Worm (Caenorhabditis elegans) whole organism, young adult: ENCODE data around the gene dve-1.

Experiments
- B0019.2 ChIP-seq: fragments of 200-800 bp; sonication (Bioruptor generic); conservative IDR thresholded peaks from 2 replicates; pipeline ENCODE4 v1.3.6; 2022; ENCODE audit warnings: missing genetic modification reagents, missing genetic modification characterization, missing compliant biosample characterization
- B0035.1 ChIP-seq: sonication (generic microtip); optimal IDR thresholded peaks from 2 replicates; lab custom pipeline; 2016; ENCODE audit warnings: missing genetic modification characterization, mild to moderate bottlenecking, missing compliant biosample characterization, missing genotype, missing genetic modification reagents
- B0261.1 ChIP-seq: sonication (generic microtip); optimal IDR thresholded peaks from 2 replicates; lab custom pipeline; 2016; ENCODE audit warnings: mild to moderate bottlenecking, missing genetic modification characterization, moderate library complexity, missing compliant biosample characterization
- C06A6.2 ChIP-seq: fragments of 200-800 bp; sonication (Bioruptor generic); conservative IDR thresholded peaks from 2 replicates; pipeline ENCODE4 v1.3.6; 2022; ENCODE audit warnings: missing genetic modification characterization, missing compliant biosample characterization
- D2030.7 ChIP-seq: fragments of 200-800 bp; sonication (Bioruptor generic); IDR thresholded peaks from 2 replicates; pipeline ENCODE4 v1.3.6; 2022; ENCODE audit warnings: missing genetic modification reagents, missing genetic modification characterization, missing compliant biosample characterization
- F37B4.10 ChIP-seq: fragments of 200-800 bp; sonication (Bioruptor generic); IDR thresholded peaks from 2 replicates; pipeline ENCODE4 v1.3.6; 2022; ENCODE audit warnings: missing genetic modification characterization, missing compliant biosample characterization
- F49E8.2 ChIP-seq: sonication (generic microtip); optimal IDR thresholded peaks from 3 replicates; lab custom pipeline; 2017; ENCODE audit warnings: missing genetic modification characterization, mild to moderate bottlenecking, missing compliant biosample characterization, antibody characterized with exemption, moderate library complexity; ENCODE audit not compliant: insufficient read depth
- F55B11.4 ChIP-seq: sonication (generic microtip); optimal IDR thresholded peaks from 2 replicates; lab custom pipeline; 2016; ENCODE audit warnings: missing compliant biosample characterization, missing genetic modification characterization, borderline replicate concordance; ENCODE audit not compliant: insufficient read depth
- F57A8.1 ChIP-seq: fragments of 200-800 bp; sonication (Bioruptor generic); optimal IDR thresholded peaks from 2 replicates; lab custom pipeline; 2018; ENCODE audit warnings: mild to moderate bottlenecking, missing genetic modification characterization, moderate library complexity, missing compliant biosample characterization
- T07F8.4 ChIP-seq: sonication (generic microtip); optimal IDR thresholded peaks from 2 replicates; lab custom pipeline; 2016; ENCODE audit warnings: mild to moderate bottlenecking, missing genetic modification characterization, moderate library complexity, missing compliant biosample characterization
- Y56A3A.18 ChIP-seq: fragments of 200-800 bp; sonication (Bioruptor generic); IDR thresholded peaks from 2 replicates; pipeline ENCODE4 v1.3.6; 2022; ENCODE audit warnings: missing genetic modification reagents, missing genetic modification characterization, missing compliant biosample characterization
- Y79H2A.3 ChIP-seq: fragments of 200-800 bp; sonication (Bioruptor generic); conservative IDR thresholded peaks from 2 replicates; pipeline ENCODE4 v1.3.6; 2022; ENCODE audit warnings: missing genetic modification reagents, missing genetic modification characterization, missing compliant biosample characterization
- akir-1 ChIP-seq: fragments of 200-800 bp; sonication (Bioruptor generic); optimal IDR thresholded peaks from 2 replicates; lab custom pipeline; 2018; ENCODE audit warnings: mild to moderate bottlenecking, missing genetic modification characterization, moderate library complexity, missing compliant biosample characterization
- ama-1 ChIP-seq, 3 experiments: fragments of 150-350 bp in 1 of 3; sonication (generic microtip) in 2 of 3; optimal IDR thresholded peaks; 2 replicates each; lab custom pipeline; 2014 to 2018; ENCODE audit warnings: missing biosample characterization in 2 of 3, missing genetic modification characterization in 2 of 3, missing genetic modification reagents in 2 of 3
- aptf-2 ChIP-seq: fragments of 200-800 bp; sonication (Bioruptor generic); conservative IDR thresholded peaks from 2 replicates; pipeline ENCODE4 v1.3.6; 2022; ENCODE audit warnings: missing genetic modification reagents, missing genetic modification characterization, missing compliant biosample characterization
- bed-1 ChIP-seq: fragments of 200-800 bp; sonication (Bioruptor generic); IDR thresholded peaks from 2 replicates; pipeline ENCODE4 v1.3.6; 2022; ENCODE audit warnings: missing genetic modification reagents, missing genetic modification characterization, missing compliant biosample characterization
- cebp-2 ChIP-seq: fragments of 200-800 bp; sonication (Bioruptor generic); IDR thresholded peaks from 2 replicates; pipeline ENCODE4 v1.3.6; 2022; ENCODE audit warnings: missing genetic modification characterization, missing compliant biosample characterization
- ceh-58 ChIP-seq: fragments of 200-800 bp; sonication (Bioruptor generic); IDR thresholded peaks from 2 replicates; pipeline ENCODE4 v1.3.6; 2022; ENCODE audit warnings: missing genetic modification characterization, missing compliant biosample characterization
- chd-7 ChIP-seq: sonication (generic microtip); optimal IDR thresholded peaks from 2 replicates; lab custom pipeline; 2016; ENCODE audit warnings: mild to moderate bottlenecking, missing genetic modification characterization, moderate library complexity, missing compliant biosample characterization
- dox-1 ChIP-seq: fragments of 200-800 bp; sonication (Bioruptor generic); IDR thresholded peaks from 2 replicates; pipeline ENCODE4 v1.3.6; 2022; ENCODE audit warnings: missing genetic modification reagents, missing genetic modification characterization, missing compliant biosample characterization
- efl-1 ChIP-seq: fragments of 150-350 bp; optimal IDR thresholded peaks from 2 replicates; lab custom pipeline; 2014; ENCODE audit warnings: missing biosample characterization, missing genetic modification reagents, missing genetic modification characterization
- egl-44 ChIP-seq: fragments of 200-800 bp; sonication (Bioruptor generic); IDR thresholded peaks from 2 replicates; pipeline ENCODE4 v1.3.6; 2022; ENCODE audit warnings: missing genetic modification reagents, missing genetic modification characterization, missing compliant biosample characterization
- egrh-3 ChIP-seq: fragments of 200-800 bp; sonication (Bioruptor generic); IDR thresholded peaks from 2 replicates; pipeline ENCODE4 v1.3.6; 2022; ENCODE audit warnings: missing genetic modification reagents, missing genetic modification characterization, missing compliant biosample characterization
- gei-17 ChIP-seq: fragments of 200-800 bp; sonication (Bioruptor generic); optimal IDR thresholded peaks from 2 replicates; lab custom pipeline; 2018; ENCODE audit warnings: mild to moderate bottlenecking, missing genetic modification characterization, missing compliant biosample characterization
- hmg-20 ChIP-seq: fragments of 200-800 bp; sonication (Bioruptor generic); IDR thresholded peaks from 2 replicates; pipeline ENCODE4 v1.3.6; 2022; ENCODE audit warnings: missing genetic modification reagents, missing genetic modification characterization, missing compliant biosample characterization
- hrde-1 ChIP-seq: sonication (generic microtip); optimal IDR thresholded peaks from 2 replicates; lab custom pipeline; 2016; ENCODE audit warnings: missing genetic modification characterization, mild to moderate bottlenecking, missing compliant biosample characterization, moderate library complexity, missing genotype, missing genetic modification reagents, borderline replicate concordance
- lag-1 ChIP-seq: fragments of 200-800 bp; sonication (Bioruptor generic); IDR thresholded peaks from 2 replicates; pipeline ENCODE4 v1.3.6; 2022; ENCODE audit warnings: missing genetic modification reagents, missing genetic modification characterization, missing compliant biosample characterization
- lin-26 ChIP-seq: fragments of 200-800 bp; sonication (Bioruptor generic); IDR thresholded peaks from 2 replicates; pipeline ENCODE4 v1.3.6; 2022; ENCODE audit warnings: missing genetic modification reagents, missing genetic modification characterization, missing compliant biosample characterization
- lin-40 ChIP-seq: sonication (generic microtip); optimal IDR thresholded peaks from 2 replicates; lab custom pipeline; 2016; ENCODE audit warnings: missing genetic modification characterization, mild to moderate bottlenecking, missing compliant biosample characterization, missing genotype, missing genetic modification reagents
- madf-10 ChIP-seq: sonication (generic microtip); optimal IDR thresholded peaks from 2 replicates; lab custom pipeline; 2016; ENCODE audit warnings: mild to moderate bottlenecking, missing genetic modification characterization, missing compliant biosample characterization
- madf-3 ChIP-seq: fragments of 200-800 bp; sonication (Bioruptor generic); IDR thresholded peaks from 2 replicates; pipeline ENCODE4 v1.3.6; 2022; ENCODE audit warnings: missing genetic modification reagents, missing genetic modification characterization, missing compliant biosample characterization
- madf-8 ChIP-seq: fragments of 200-800 bp; sonication (Bioruptor generic); conservative IDR thresholded peaks from 2 replicates; pipeline ENCODE4 v1.3.6; 2022; ENCODE audit warnings: missing genetic modification reagents, missing genetic modification characterization, missing compliant biosample characterization
- mcd-1 ChIP-seq: fragments of 200-800 bp; sonication (Bioruptor generic); IDR thresholded peaks from 2 replicates; pipeline ENCODE4 v1.3.6; 2022; ENCODE audit warnings: missing genetic modification reagents, missing genetic modification characterization, missing compliant biosample characterization
- mel-28 ChIP-seq: sonication (generic microtip); optimal IDR thresholded peaks from 2 replicates; lab custom pipeline; 2016; ENCODE audit warnings: borderline replicate concordance, mild to moderate bottlenecking, missing genetic modification characterization, missing compliant biosample characterization
- mes-4 ChIP-seq: sonication (generic microtip); optimal IDR thresholded peaks from 2 replicates; lab custom pipeline; 2016; ENCODE audit warnings: missing genotype, missing genetic modification characterization, missing compliant biosample characterization
- nhr-179 ChIP-seq: sonication (generic microtip); optimal IDR thresholded peaks from 2 replicates; lab custom pipeline; 2016; ENCODE audit warnings: mild to moderate bottlenecking, missing genetic modification characterization, missing compliant biosample characterization
- nhr-90 ChIP-seq: sonication (generic microtip); optimal IDR thresholded peaks from 2 replicates; lab custom pipeline; 2016; ENCODE audit warnings: missing genotype, mild to moderate bottlenecking, missing genetic modification characterization, missing compliant biosample characterization
- pha-4 ChIP-seq: fragments of 150-350 bp; sonication (generic microtip); optimal IDR thresholded peaks from 2 replicates; lab custom pipeline; 2014; ENCODE audit warnings: missing biosample characterization, missing genetic modification reagents, missing genetic modification characterization
- repo-1 ChIP-seq: sonication (generic microtip); optimal IDR thresholded peaks from 2 replicates; lab custom pipeline; 2017; ENCODE audit warnings: mild to moderate bottlenecking, missing genetic modification characterization, missing compliant biosample characterization
- snpc-4 ChIP-seq, 5 experiments: fragments of 150-350 bp in 1 of 5; sonication (generic microtip) in 4 of 5; optimal IDR thresholded peaks; 2 replicates each; lab custom pipeline; 2014 to 2018; ENCODE audit warnings: missing genetic modification characterization in 5 of 5, missing biosample characterization in 3 of 5, antibody characterized with exemption in 2 of 5, mild to moderate bottlenecking in 2 of 5, missing compliant biosample characterization in 2 of 5, missing genotype in 2 of 5, moderate library complexity in 2 of 5, missing genetic modification reagents in 1 of 5
- sptf-2 ChIP-seq: fragments of 200-800 bp; sonication (Bioruptor generic); optimal IDR thresholded peaks from 2 replicates; lab custom pipeline; 2018; ENCODE audit warnings: mild to moderate bottlenecking, missing genetic modification characterization, missing compliant biosample characterization
- tbp1 ChIP-seq: fragments of 200-800 bp; sonication (Bioruptor generic); optimal IDR thresholded peaks from 2 replicates; lab custom pipeline; 2018; ENCODE audit warnings: mild to moderate bottlenecking, missing genetic modification characterization, missing compliant biosample characterization
- zfh-2 ChIP-seq: fragments of 200-800 bp; sonication (Bioruptor generic); conservative IDR thresholded peaks from 2 replicates; pipeline ENCODE4 v1.3.6; 2022; ENCODE audit warnings: missing genetic modification reagents, missing genetic modification characterization, missing compliant biosample characterization
- ztf-18 ChIP-seq: sonication (generic microtip); optimal IDR thresholded peaks from 2 replicates; lab custom pipeline; 2016; ENCODE audit warnings: missing genotype, mild to moderate bottlenecking, missing genetic modification characterization, missing compliant biosample characterization
- ztf-6 ChIP-seq: fragments of 200-800 bp; sonication (Bioruptor generic); IDR thresholded peaks from 2 replicates; pipeline ENCODE4 v1.3.6; 2022; ENCODE audit warnings: missing genetic modification reagents, missing genetic modification characterization, missing compliant biosample characterization

The dve-1 gene

DNA sequence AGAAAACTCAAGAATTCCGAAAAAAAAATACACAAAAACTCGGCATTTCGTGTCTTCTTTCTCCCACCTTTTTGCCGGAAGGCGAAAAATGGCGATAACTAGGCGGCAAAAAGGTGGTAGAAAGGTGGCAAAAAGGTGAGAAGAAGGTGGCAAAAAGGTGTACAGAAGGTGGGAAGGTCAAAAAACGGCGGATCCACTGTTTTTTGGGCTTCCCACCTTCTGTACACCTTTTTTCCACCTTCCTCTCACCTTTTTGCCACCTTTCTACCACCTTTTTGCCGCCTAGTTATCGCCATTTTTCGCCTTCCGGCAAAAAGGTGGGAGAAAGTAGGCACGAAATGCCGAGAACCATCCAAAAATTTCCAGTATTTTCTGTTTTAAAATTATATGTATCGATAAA, 32.3 kb upstream of the dve-1 start:
- TF ChIP-seq ceh-58 (GFP tag; lab: Robert Waterston, UW) (0 out of 2 replicates have a peak, but pooled peaks have one; percentile 53), B0019.2 (GFP tag; lab: Robert Waterston, UW) (0 out of 2 replicates have a peak, but pooled peaks have one; percentile 8), D2030.7 (GFP tag; lab: Robert Waterston, UW) (peak; percentile 26), aptf-2 (GFP tag; lab: Robert Waterston, UW) (0 out of 2 replicates have a peak, but pooled peaks have one; percentile 23), bed-1 (GFP tag; lab: Robert Waterston, UW) (0 out of 2 replicates have a peak, but pooled peaks have one; percentile 11)

- TF ChIP-seq mcd-1 (GFP tag; lab: Robert Waterston, UW), result no peak
- TF ChIP-seq madf-8 (GFP tag; lab: Robert Waterston, UW), result no peak
- no peak for TF ChIP-seq mes-4 (tag; lab: Kevin White, UChicago)
- peak; percentile 30; the same call in 1 of the 2 replicates for TF ChIP-seq egl-44 (GFP tag; lab: Robert Waterston, UW)
- 0 out of 2 replicates have a peak, but pooled peaks have one; percentile 45 for TF ChIP-seq cebp-2 (GFP tag; lab: Robert Waterston, UW)
- no peak for TF ChIP-seq hrde-1
- no peak for TF ChIP-seq B0035.1 (tag; lab: Kevin White, UChicago)
- TF ChIP-seq C06A6.2 (GFP tag; lab: Robert Waterston, UW), result no peak
- TF ChIP-seq egrh-3, result peak; percentile 80; the same call in 1 of the 2 replicates
- TF ChIP-seq efl-1, result no peak
- TF ChIP-seq madf-3 (GFP tag; lab: Robert Waterston, UW), result no peak
- TF ChIP-seq F49E8.2 (tag; lab: Kevin White, UChicago), result no peak
- peak; percentile 88 for TF ChIP-seq zfh-2
- TF ChIP-seq pha-4 (tag; lab: Kevin White, UChicago), result no peak
- no peak for TF ChIP-seq Y79H2A.3 (GFP tag; lab: Robert Waterston, UW)
- no peak for TF ChIP-seq T07F8.4 (tag; lab: Kevin White, UChicago)
- no peak for TF ChIP-seq repo-1 (tag; lab: Kevin White, UChicago)
- TF ChIP-seq sptf-2 (GFP tag; lab: Kevin White, UChicago), result peak; percentile 3
- no peak for TF ChIP-seq tbp1 (GFP tag; lab: Kevin White, UChicago)
- TF ChIP-seq nhr-179, result no peak
- no peak for TF ChIP-seq ztf-6
- TF ChIP-seq F57A8.1 (GFP tag; lab: Kevin White, UChicago), result no peak
- TF ChIP-seq F37B4.10, result 0 out of 2 replicates have a peak, but pooled peaks have one; percentile 37
- no peak for TF ChIP-seq lag-1 (GFP tag; lab: Robert Waterston, UW)
- TF ChIP-seq ztf-18 (tag; lab: Kevin White, UChicago), result no peak
- TF ChIP-seq snpc-4 (GFP tag; optimal IDR thresholded peaks at IDR 0.05; lab: Kevin White, UChicago), result no peak
- TF ChIP-seq snpc-4 (tag; optimal IDR thresholded peaks at IDR 0.05; lab: Kevin White, UChicago), result no peak
Measured at ce11 chrX:461623-462022, 28.0 kb upstream of the dve-1 start.

DNA sequence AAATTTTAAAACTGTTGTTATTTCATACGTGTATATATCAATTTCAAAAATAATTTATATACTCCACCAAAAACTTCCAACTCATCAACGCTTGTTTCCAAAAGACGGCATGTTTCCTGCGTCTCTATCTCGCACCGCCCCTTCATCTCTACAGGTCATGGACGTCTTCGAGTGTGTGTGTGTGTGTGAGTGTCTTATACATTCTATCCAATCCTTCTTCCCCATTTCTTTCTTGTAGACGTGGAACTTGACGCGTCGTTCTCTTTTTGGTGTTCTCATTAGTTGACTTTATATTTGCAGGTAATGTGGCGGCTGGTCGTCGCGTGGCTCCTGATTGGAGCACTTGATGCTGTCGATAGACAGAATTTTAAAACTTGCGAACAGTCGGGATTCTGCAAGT, 26.7 kb upstream of the dve-1 start, which contains the start of gene aagr-4:
TSS of gene aagr-4 (plus strand) at position 301 of the 400 bp plus-strand sequence.
- TF ChIP-seq dox-1 (GFP tag; lab: Robert Waterston, UW) (no peak), madf-10 (tag; lab: Kevin White, UChicago) (no peak), lin-26 (no peak), gei-17 (no peak), nhr-90 (tag; lab: Kevin White, UChicago) (no peak), ztf-18 (tag; lab: Kevin White, UChicago) (no peak), F57A8.1 (GFP tag; lab: Kevin White, UChicago) (no peak), Y56A3A.18 (GFP tag; lab: Robert Waterston, UW) (no peak), chd-7 (no peak), madf-3 (GFP tag; lab: Robert Waterston, UW) (no peak), B0019.2 (GFP tag; lab: Robert Waterston, UW) (no peak), B0261.1 (no peak), ama-1 (optimal IDR thresholded peaks at IDR 0.05; lab: Kevin White, UChicago) (no peak), ama-1 (GFP tag; optimal IDR thresholded peaks at IDR 0.05; lab: Kevin White, UChicago) (no peak), akir-1 (GFP tag; lab: Kevin White, UChicago) (no peak), lin-40 (no peak), hmg-20 (GFP tag; lab: Robert Waterston, UW) (no peak), F55B11.4 (tag; lab: Kevin White, UChicago) (no peak), mel-28 (no peak)
